Worm (Caenorhabditis elegans): ENCODE measurements around the gene noa-1.

ce11 chrII:13517600-13517999, 23.3 kb downstream of the noa-1 start, which contains the start of gene sre-45:
- TF ChIP-seq nhr-237 (tag; optimal IDR thresholded peaks at IDR 0.05) (no peak), egl-27 (tag; optimal IDR thresholded peaks at IDR 0.05) (no peak), nhr-11 (tag; optimal IDR thresholded peaks at IDR 0.05) (no peak), unc-39 (tag; optimal IDR thresholded peaks at IDR 0.05) (no peak)
